Worm (Caenorhabditis elegans) whole organism, early embryonic: ENCODE measurements around the gene nhr-138.
A peak's percentile ranks its signal among the peaks of the same experiment; 100 is the strongest.
"Not testable (repeated sequence)": the region's sequence is repeated elsewhere in the genome, so short reads cannot be mapped to it uniquely, and the experiment has no call there.

ENCODE experiments used
- B0310.2 ChIP-seq: sonication (generic microtip); optimal IDR thresholded peaks from 2 replicates; lab custom pipeline; 2016; ENCODE audit warnings: mild to moderate bottlenecking, missing genetic modification characterization, missing compliant biosample characterization
- F13C5.2 ChIP-seq: sonication (generic microtip); optimal IDR thresholded peaks from 2 replicates; lab custom pipeline; 2017; ENCODE audit warnings: mild to moderate bottlenecking, missing genetic modification characterization, inconsistent platforms, missing compliant biosample characterization
- aly-1 ChIP-seq: sonication (generic microtip); optimal IDR thresholded peaks from 2 replicates; lab custom pipeline; 2016; ENCODE audit warnings: missing genetic modification characterization, missing compliant biosample characterization
- ama-1 ChIP-seq: fragments of 150-350 bp; optimal IDR thresholded peaks from 2 replicates; lab custom pipeline; 2014
- ceh-13 ChIP-seq: fragments of 200-800 bp; sonication (Bioruptor generic); optimal IDR thresholded peaks from 2 replicates; lab custom pipeline; 2018; ENCODE audit warnings: mild to moderate bottlenecking, missing genetic modification characterization, missing compliant biosample characterization
- ceh-36 ChIP-seq: sonication (generic microtip); optimal IDR thresholded peaks from 2 replicates; lab custom pipeline; 2016; ENCODE audit warnings: missing genetic modification characterization, inconsistent platforms, missing compliant biosample characterization
- ets-7 ChIP-seq: sonication (generic microtip); optimal IDR thresholded peaks from 2 replicates; lab custom pipeline; 2016; ENCODE audit warnings: missing genotype, missing genetic modification characterization, missing compliant biosample characterization
- flt-1 ChIP-seq: fragments of 200-800 bp; sonication (Bioruptor generic); IDR thresholded peaks from 2 replicates; pipeline ENCODE4 v1.3.6; 2022; ENCODE audit warnings: missing genetic modification characterization, missing compliant biosample characterization
- hmbx-1 ChIP-seq: sonication (generic microtip); optimal IDR thresholded peaks from 2 replicates; lab custom pipeline; 2016; ENCODE audit warnings: mild to moderate bottlenecking, missing genetic modification characterization, missing compliant biosample characterization
- hmg-4 ChIP-seq: fragments of 200-800 bp; sonication (Bioruptor generic); optimal IDR thresholded peaks from 2 replicates; lab custom pipeline; 2018; ENCODE audit warnings: mild to moderate bottlenecking, missing genetic modification characterization, missing compliant biosample characterization
- hnd-1 ChIP-seq: sonication (generic microtip); optimal IDR thresholded peaks from 2 replicates; lab custom pipeline; 2016; ENCODE audit warnings: missing genetic modification characterization, missing compliant biosample characterization
- pes-1 ChIP-seq: fragments of 200-800 bp; sonication (Bioruptor generic); IDR thresholded peaks from 2 replicates; pipeline ENCODE4 v1.3.6; 2022; ENCODE audit warnings: missing genetic modification reagents, missing genetic modification characterization, missing compliant biosample characterization
- scrt-1 ChIP-seq: fragments of 200-800 bp; sonication (Bioruptor generic); IDR thresholded peaks from 2 replicates; pipeline ENCODE4 v1.3.6; 2022; ENCODE audit warnings: missing genetic modification characterization, missing compliant biosample characterization
- sea-1 ChIP-seq: fragments of 200-800 bp; sonication (Bioruptor generic); conservative IDR thresholded peaks from 2 replicates; pipeline ENCODE4 v1.3.6; 2022; ENCODE audit warnings: missing genetic modification characterization, missing compliant biosample characterization
- tbx-11 ChIP-seq: fragments of 200-800 bp; sonication (Bioruptor generic); IDR thresholded peaks from 2 replicates; pipeline ENCODE4 v1.3.6; 2022; ENCODE audit warnings: missing genetic modification characterization, missing compliant biosample characterization
- tbx-37 ChIP-seq: fragments of 200-800 bp; sonication (Bioruptor generic); conservative IDR thresholded peaks from 2 replicates; pipeline ENCODE4 v1.3.6; 2022; ENCODE audit warnings: missing genetic modification reagents, missing genetic modification characterization, missing compliant biosample characterization
- tra-4 ChIP-seq: sonication (generic microtip); optimal IDR thresholded peaks from 2 replicates; lab custom pipeline; 2017; ENCODE audit warnings: missing genetic modification characterization, missing compliant biosample characterization

Gene nhr-138

DNA sequence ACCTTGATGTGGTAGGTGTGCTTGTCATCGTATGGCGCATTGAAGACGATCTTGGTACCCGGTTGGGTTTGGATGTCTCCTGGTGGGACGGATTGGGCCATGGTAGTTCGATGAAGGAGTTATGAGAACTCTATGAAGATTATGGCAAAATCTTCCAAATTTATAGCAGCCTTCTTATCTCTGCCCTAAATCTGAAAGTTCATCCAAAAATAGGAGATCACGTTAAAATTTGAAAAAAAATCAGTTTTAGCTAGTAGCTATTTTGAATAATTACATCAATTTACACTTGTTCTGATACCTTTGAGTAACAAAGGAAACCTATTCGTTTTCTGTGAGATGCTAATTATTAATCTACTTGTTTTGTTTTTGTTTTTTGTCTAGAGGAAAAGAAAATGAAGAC, 42.0 kb downstream of the nhr-138 start, which contains the start of gene msp-79:
TSS of gene msp-79 (minus strand) at position 101 of the 400 bp plus-strand sequence.
- TF ChIP-seq sea-1 (GFP tag; lab: Robert Waterston, UW); hmg-4 (GFP tag; lab: Kevin White, UChicago); tbx-37 (GFP tag; lab: Robert Waterston, UW): not testable (repeated sequence)

DNA sequence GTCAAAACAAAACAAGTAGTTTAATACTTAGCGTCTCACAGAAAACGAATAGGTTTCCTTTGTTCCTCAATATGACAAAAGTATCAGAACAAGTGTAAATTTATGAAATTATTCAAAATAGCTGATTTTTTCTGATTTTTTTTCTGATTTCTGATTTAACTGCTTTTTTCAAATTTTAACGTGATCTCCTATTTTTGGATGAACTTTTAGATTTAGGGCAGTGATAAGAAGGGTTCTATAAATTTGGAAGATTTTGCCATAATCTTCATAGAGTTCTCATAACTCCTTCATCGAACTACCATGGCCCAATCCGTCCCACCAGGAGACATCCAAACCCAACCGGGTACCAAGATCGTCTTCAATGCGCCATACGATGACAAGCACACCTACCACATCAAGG, 44.7 kb downstream of the nhr-138 start, which contains the start of gene msp-78:
TSS of gene msp-78 (plus strand) at position 301 of the 400 bp plus-strand sequence.
- TF ChIP-seq B0310.2 (tag; lab: Kevin White, UChicago); aly-1; flt-1 (GFP tag; lab: Robert Waterston, UW): not testable (repeated sequence)

ce11 chrIV:9770798-9771197, 45.7 kb downstream of the nhr-138 start:
- TF ChIP-seq pes-1 (GFP tag; lab: Robert Waterston, UW) (no peak), tra-4 (tag; lab: Kevin White, UChicago) (no peak), ceh-13 (no peak), hnd-1 (tag; lab: Kevin White, UChicago) (no peak), F13C5.2 (tag; lab: Kevin White, UChicago) (no peak), scrt-1 (GFP tag; lab: Robert Waterston, UW) (no peak), ama-1 (lab: Kevin White, UChicago) (no peak), hmbx-1 (tag; lab: Kevin White, UChicago) (no peak), ceh-36 (tag; lab: Kevin White, UChicago) (no peak), ets-7 (tag; lab: Kevin White, UChicago) (no peak), tbx-11 (GFP tag; lab: Robert Waterston, UW) (no peak), tbx-37 (GFP tag; lab: Robert Waterston, UW) (no peak), B0310.2 (tag; lab: Kevin White, UChicago) (no peak), flt-1 (GFP tag; lab: Robert Waterston, UW) (no peak), hmg-4 (GFP tag; lab: Kevin White, UChicago) (no peak), aly-1 (no peak), sea-1 (GFP tag; lab: Robert Waterston, UW) (no peak)

- TF ChIP-seq aly-1, result peak; percentile 29
- TF ChIP-seq B0310.2 (tag; lab: Kevin White, UChicago), result peak; percentile 14
- no peak for TF ChIP-seq tbx-37 (GFP tag; lab: Robert Waterston, UW)
- no peak for TF ChIP-seq scrt-1 (GFP tag; lab: Robert Waterston, UW)
- peak; percentile 7 for TF ChIP-seq tra-4 (tag; lab: Kevin White, UChicago)
- TF ChIP-seq flt-1 (GFP tag; lab: Robert Waterston, UW), result no peak
- 0 out of 2 replicates have a peak, but pooled peaks have one; percentile 60 for TF ChIP-seq sea-1 (GFP tag; lab: Robert Waterston, UW)
- peak; percentile 97 for TF ChIP-seq ama-1 (lab: Kevin White, UChicago)
- peak; percentile 22 for TF ChIP-seq hmg-4 (GFP tag; lab: Kevin White, UChicago)
- TF ChIP-seq hmbx-1 (tag; lab: Kevin White, UChicago), result no peak
- no peak for TF ChIP-seq ets-7 (tag; lab: Kevin White, UChicago)
- peak; percentile 49; the same call in 1 of the 2 replicates for TF ChIP-seq pes-1 (GFP tag; lab: Robert Waterston, UW)
- TF ChIP-seq F13C5.2 (tag; lab: Kevin White, UChicago), result peak; percentile 7
- no peak for TF ChIP-seq ceh-13
- no peak for TF ChIP-seq hnd-1 (tag; lab: Kevin White, UChicago)
- no peak for TF ChIP-seq tbx-11 (GFP tag; lab: Robert Waterston, UW)
- TF ChIP-seq ceh-36 (tag; lab: Kevin White, UChicago), result peak; percentile 14
These were observed 47.2 kb downstream of the nhr-138 start, which contains the start of gene cav-1 for ce11 chrIV:9772096-9772720. cav-1 (plus strand) TSS chrIV:9772510.

DNA sequence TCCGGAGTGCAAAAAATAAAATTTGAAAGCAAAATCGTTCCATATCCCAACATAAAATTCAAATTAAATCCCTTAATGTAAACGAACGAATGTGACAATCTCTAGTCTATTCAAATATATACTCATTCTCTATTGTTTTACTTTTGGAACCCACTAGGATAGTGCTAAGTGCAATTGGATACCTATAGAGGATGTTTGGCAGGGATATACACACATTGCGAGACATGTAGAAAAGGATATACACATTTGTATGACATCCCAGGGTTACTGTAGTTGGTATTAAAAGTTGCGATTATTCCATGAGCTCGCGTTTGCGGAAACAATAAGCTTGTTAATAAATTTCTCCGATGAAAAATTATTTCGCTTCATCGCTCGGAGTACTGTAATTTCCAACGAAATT, 48.4 kb downstream of the nhr-138 start:
- TF ChIP-seq sea-1 (GFP tag; lab: Robert Waterston, UW) (peak; percentile 30; the same call in 1 of the 2 replicates), F13C5.2 (tag; lab: Kevin White, UChicago) (no peak), ets-7 (tag; lab: Kevin White, UChicago) (no peak), ceh-13 (peak; percentile 8), ceh-36 (tag; lab: Kevin White, UChicago) (peak; percentile 42), pes-1 (GFP tag; lab: Robert Waterston, UW) (peak; percentile 27; the same call in 1 of the 2 replicates), tra-4 (tag; lab: Kevin White, UChicago) (peak; percentile 33)

DNA sequence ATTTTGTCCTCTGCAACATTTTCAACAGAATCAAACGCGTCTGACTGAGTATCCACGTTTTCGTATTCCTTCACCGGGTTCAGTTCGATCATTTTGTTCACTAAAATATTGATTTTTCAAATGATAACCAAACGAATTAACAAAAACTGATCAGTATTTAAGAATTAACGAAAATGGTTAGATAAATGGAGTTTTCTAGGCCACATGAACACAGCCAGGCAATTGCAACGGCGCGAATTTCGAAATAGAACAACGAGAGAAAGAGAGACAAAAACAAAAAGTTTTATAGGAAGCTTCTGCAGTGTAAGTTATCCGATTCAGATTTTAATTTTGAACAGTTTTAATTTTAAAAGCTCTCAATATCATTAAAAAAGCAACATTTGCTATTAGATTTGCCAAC, 52.5 kb downstream of the nhr-138 start, which contains the start of gene sna-2:
TSS of gene sna-2 (minus strand) at position 100 of the 400 bp plus-strand sequence.
- TF ChIP-seq B0310.2 (tag; lab: Kevin White, UChicago) (no peak), hmg-4 (GFP tag; lab: Kevin White, UChicago) (no peak), ceh-13 (no peak), pes-1 (GFP tag; lab: Robert Waterston, UW) (no peak), hnd-1 (tag; lab: Kevin White, UChicago) (no peak), tbx-37 (GFP tag; lab: Robert Waterston, UW) (peak; percentile 68), scrt-1 (GFP tag; lab: Robert Waterston, UW) (no peak), ama-1 (lab: Kevin White, UChicago) (no peak)

- TF ChIP-seq hnd-1 (tag; lab: Kevin White, UChicago), result no peak
- TF ChIP-seq pes-1 (GFP tag; lab: Robert Waterston, UW), result no peak
- TF ChIP-seq flt-1 (GFP tag; lab: Robert Waterston, UW), result no peak
- no peak for TF ChIP-seq tbx-37 (GFP tag; lab: Robert Waterston, UW)
- no peak for TF ChIP-seq scrt-1 (GFP tag; lab: Robert Waterston, UW)
- TF ChIP-seq sea-1 (GFP tag; lab: Robert Waterston, UW), result no peak
- TF ChIP-seq hmg-4 (GFP tag; lab: Kevin White, UChicago), result no peak
- no peak for TF ChIP-seq ceh-13
- TF ChIP-seq ama-1 (lab: Kevin White, UChicago), result no peak
- no peak for TF ChIP-seq tra-4 (tag; lab: Kevin White, UChicago)
- TF ChIP-seq B0310.2 (tag; lab: Kevin White, UChicago), result no peak
- no peak for TF ChIP-seq ceh-36 (tag; lab: Kevin White, UChicago)
- no peak for TF ChIP-seq F13C5.2 (tag; lab: Kevin White, UChicago)
These were observed 53.0 kb downstream of the nhr-138 start, which contains the start of gene T13F2.6 for ce11 chrIV:9778016-9778415. T13F2.6 (plus strand) TSS chrIV:9778321.
